Worm (Caenorhabditis elegans) whole organism, midembryonic: Measurements from ENCODE around the gene M70.5.

Source experiments
- T22C8.4 ChIP-seq: fragments of 200-800 bp; sonication (Bioruptor generic); IDR thresholded peaks from 2 replicates; pipeline ENCODE4 v1.3.6; 2022; ENCODE audit warnings: missing genetic modification characterization, missing compliant biosample characterization
- tab-1 ChIP-seq: fragments of 200-800 bp; sonication (Bioruptor generic); IDR thresholded peaks from 2 replicates; pipeline ENCODE4 v1.3.6; 2022; ENCODE audit warnings: missing genetic modification characterization, missing compliant biosample characterization

DNA sequence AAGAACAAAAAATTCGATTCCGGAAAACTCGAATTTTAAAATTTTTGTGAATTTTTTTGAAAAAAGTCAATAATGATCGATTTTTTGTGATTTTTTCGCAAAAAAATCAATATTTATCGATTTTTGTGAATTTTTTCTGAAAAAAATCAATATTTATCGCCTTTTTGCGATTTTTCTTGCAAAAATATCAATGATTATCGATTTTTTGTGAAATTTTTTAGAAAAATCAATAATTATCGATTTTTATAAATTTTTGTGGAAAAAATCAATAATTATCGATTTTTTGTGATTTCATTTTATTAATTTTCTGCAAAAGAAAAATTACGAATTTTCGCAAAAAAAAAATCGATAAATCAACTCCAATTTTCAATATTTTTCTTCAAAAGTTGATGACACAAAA lies 39.4 kb downstream of the M70.5 start:
- TF ChIP-seq T22C8.4 (GFP tag; lab: Robert Waterston, UW) (peak; percentile 93), tab-1 (GFP tag; lab: Robert Waterston, UW) (no peak)
